Fruit fly (Drosophila melanogaster) S2 (cell line): Measurements from ENCODE around the gene CG16758.

Source experiments
- CG8478 ChIP-seq: fragments of >200 bp; optimal IDR thresholded peaks from 2 replicates; lab custom pipeline; 2018
- CTCF ChIP-seq, 2 experiments: fragments of >200 bp; optimal IDR thresholded peaks; 2 replicates each; lab custom pipeline; 2018

- no peak for TF ChIP-seq CTCF (optimal IDR thresholded peaks at IDR 0.05; lab: Kevin White, UChicago)
- TF ChIP-seq CG8478 (lab: Kevin White, UChicago) = no peak
Measured at dm6 chr3L:2479250-2479649, 24.2 kb downstream of the CG16758 start.
